Worm (Caenorhabditis elegans): Measurements from ENCODE around the gene F57B1.6.

- TF ChIP-seq pha-4 (tag; optimal IDR thresholded peaks at IDR 0.05): no peak
- TF ChIP-seq skn-1 (tag; optimal IDR thresholded peaks at IDR 0.05): no peak
- TF ChIP-seq ztf-11 (tag; optimal IDR thresholded peaks at IDR 0.05): no peak
- no peak for TF ChIP-seq elt-2 (tag; optimal IDR thresholded peaks at IDR 0.05)
Observed at ce11 chrV:13197823-13198222, 11.6 kb upstream of the F57B1.6 start, which contains the start of gene F57B1.9.

Measured in whole organism, L3 larva.